ENCODE assay signal across 1 fruit fly cellular context in the genomic region with DNA sequence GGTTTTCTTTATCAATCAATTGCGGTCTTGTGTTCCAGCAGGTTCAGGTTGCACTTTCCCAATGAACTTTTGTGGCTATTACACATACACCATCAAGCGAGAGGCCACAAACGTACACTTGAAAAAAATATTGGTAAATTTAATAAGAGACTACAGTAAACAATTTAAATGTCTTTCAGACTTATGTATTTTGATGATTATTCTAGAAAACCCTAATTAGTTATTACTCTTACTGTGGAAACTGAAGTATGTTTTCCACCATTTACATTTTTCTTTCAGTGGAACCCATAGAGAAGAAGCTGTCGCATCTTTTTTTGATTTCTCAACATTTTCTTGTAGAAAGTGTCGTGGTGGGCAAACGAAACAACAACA.
TF ChIP-seq lines count a peak whose summit lies in the region.

No protein-coding gene starts in this region.

TF ChIP-seq in whole organism, embryonic, 481 proteins besides CTCF, POLR2A, EP300 and RAD21 (continued from another document and continues in another):
- no peak for TF ChIP-seq mirr (GFP tag; optimal IDR thresholded peaks at IDR 0.05; lab: Kevin White, UChicago)
- TF ChIP-seq lbe (GFP tag; optimal IDR thresholded peaks at IDR 0.05; lab: Kevin White, UChicago): peak; percentile 35
- no peak for TF ChIP-seq hbn (GFP tag; IDR thresholded peaks at IDR 0.05; lab: Robert Waterston, UW; ENCODE audit: partially characterized antibody)
- peak; percentile 84 for TF ChIP-seq her (GFP tag; optimal IDR thresholded peaks at IDR 0.05; lab: Kevin White, UChicago)
- TF ChIP-seq CG3407 (GFP tag; optimal IDR thresholded peaks at IDR 0.05; lab: Kevin White, UChicago): peak; percentile 89
- TF ChIP-seq dmrt99B (tag; optimal IDR thresholded peaks at IDR 0.05; lab: Kevin White, UChicago): peak; percentile 98
- TF ChIP-seq CG12071 (GFP tag; optimal IDR thresholded peaks at IDR 0.05; lab: Kevin White, UChicago): peak; percentile 87
- TF ChIP-seq zen2 (GFP tag; IDR thresholded peaks at IDR 0.05; lab: Robert Waterston, UW; ENCODE audit: partially characterized antibody): no peak
- peak; percentile 88 for TF ChIP-seq Mad (GFP tag; optimal IDR thresholded peaks at IDR 0.05; lab: Kevin White, UChicago)
- peak; percentile 84; the same call in 1 of the 3 replicates for TF ChIP-seq Mrtf (GFP tag; IDR thresholded peaks at IDR 0.05; lab: Robert Waterston, UW)
- TF ChIP-seq Deaf1 (tag; optimal IDR thresholded peaks at IDR 0.05; lab: Kevin White, UChicago): no peak
- peak; percentile 31; the same call in 1 of the 2 replicates for TF ChIP-seq Doc2 (GFP tag; IDR thresholded peaks at IDR 0.05; lab: Robert Waterston, UW)
- peak in 1 of 2 experiments; percentile 68 for TF ChIP-seq Hr78 (GFP tag; optimal IDR thresholded peaks at IDR 0.05; lab: Kevin White, UChicago)
- TF ChIP-seq CG17186 (GFP tag; optimal IDR thresholded peaks at IDR 0.05; lab: Kevin White, UChicago): peak; percentile 73
- TF ChIP-seq danr (GFP tag; IDR thresholded peaks at IDR 0.05; lab: Robert Waterston, UW): peak; percentile 82
- TF ChIP-seq lmd (GFP tag; IDR thresholded peaks at IDR 0.05; lab: Robert Waterston, UW): peak; percentile 87
- peak; percentile 78 for TF ChIP-seq Dbx (GFP tag; IDR thresholded peaks at IDR 0.05; lab: Robert Waterston, UW)
- peak; percentile 91 for TF ChIP-seq Six4 (GFP tag; optimal IDR thresholded peaks at IDR 0.05; lab: Kevin White, UChicago)
- TF ChIP-seq CG2129 (GFP tag; IDR thresholded peaks at IDR 0.05; lab: Robert Waterston, UW; ENCODE audit: partially characterized antibody): no peak
- TF ChIP-seq Optix (GFP tag; IDR thresholded peaks at IDR 0.05; lab: Robert Waterston, UW): peak; percentile 47; the same call in 2 of the 3 replicates
- peak; percentile 93 for TF ChIP-seq H2.0 (GFP tag; IDR thresholded peaks at IDR 0.05; lab: Robert Waterston, UW)
- TF ChIP-seq sna (GFP tag; IDR thresholded peaks at IDR 0.05; lab: Robert Waterston, UW; ENCODE audit: partially characterized antibody): no peak
- peak; percentile 84 for TF ChIP-seq caup (GFP tag; optimal IDR thresholded peaks at IDR 0.05; lab: Kevin White, UChicago; ENCODE audit: severe bottlenecking)
- peak; percentile 42; the same call in 1 of the 2 replicates for TF ChIP-seq crol (GFP tag; IDR thresholded peaks at IDR 0.05; lab: Robert Waterston, UW)
- TF ChIP-seq CG12744 (GFP tag; optimal IDR thresholded peaks at IDR 0.05; lab: Kevin White, UChicago): peak; percentile 89
- peak; percentile 91 for TF ChIP-seq CG4820 (GFP tag; optimal IDR thresholded peaks at IDR 0.05; lab: Kevin White, UChicago)
- peak; percentile 79 for TF ChIP-seq fu2 (GFP tag; optimal IDR thresholded peaks at IDR 0.05; lab: Kevin White, UChicago)
- TF ChIP-seq CG2875 (GFP tag; optimal IDR thresholded peaks at IDR 0.05; lab: Kevin White, UChicago): peak; percentile 93
- peak; percentile 23 for TF ChIP-seq cg (GFP tag; optimal IDR thresholded peaks at IDR 0.05; lab: Kevin White, UChicago)
- peak; percentile 95 for TF ChIP-seq CG4424 (GFP tag; optimal IDR thresholded peaks at IDR 0.05; lab: Kevin White, UChicago)
- TF ChIP-seq MBD-R2 (GFP tag; IDR thresholded peaks at IDR 0.05; lab: Robert Waterston, UW): peak; percentile 62; the same call in 1 of the 2 replicates
- peak; percentile 63; the same call in 1 of the 2 replicates for TF ChIP-seq Taf1 (GFP tag; IDR thresholded peaks at IDR 0.05; lab: Robert Waterston, UW)
- peak; percentile 79 for TF ChIP-seq CG17802 (tag; optimal IDR thresholded peaks at IDR 0.05; lab: Kevin White, UChicago)
- TF ChIP-seq C15 (GFP tag; IDR thresholded peaks at IDR 0.05; lab: Robert Waterston, UW): peak; percentile 83; the same call in 2 of the 3 replicates
- TF ChIP-seq CG11456 (GFP tag; IDR thresholded peaks at IDR 0.05; lab: Robert Waterston, UW): peak; percentile 88; the same call in 2 of the 3 replicates
- peak; percentile 89 for TF ChIP-seq CG17385 (GFP tag; optimal IDR thresholded peaks at IDR 0.05; lab: Kevin White, UChicago)
- TF ChIP-seq gfzf (GFP tag; optimal IDR thresholded peaks at IDR 0.05; lab: Kevin White, UChicago): peak; percentile 3
- TF ChIP-seq Ada2b (GFP tag; IDR thresholded peaks at IDR 0.05; lab: Robert Waterston, UW): peak; percentile 92
- peak; percentile 90 for TF ChIP-seq cato (GFP tag; optimal IDR thresholded peaks at IDR 0.05; lab: Kevin White, UChicago; ENCODE audit: borderline replicate concordance)
- TF ChIP-seq CG8290 (GFP tag; optimal IDR thresholded peaks at IDR 0.05; lab: Kevin White, UChicago): peak; percentile 77
- TF ChIP-seq CG8290 (tag; optimal IDR thresholded peaks at IDR 0.05; lab: Kevin White, UChicago): peak in 1 of 2 experiments; percentile 66
- TF ChIP-seq HLH54F (GFP tag; optimal IDR thresholded peaks at IDR 0.05; lab: Kevin White, UChicago): peak; percentile 82
- peak in 1 of 2 experiments; percentile 95 for TF ChIP-seq Eip74EF (GFP tag; optimal IDR thresholded peaks at IDR 0.05; lab: Kevin White, UChicago)
- TF ChIP-seq HmgZ (tag; optimal IDR thresholded peaks at IDR 0.05; lab: Kevin White, UChicago): peak; percentile 89
- TF ChIP-seq mld (GFP tag; IDR thresholded peaks at IDR 0.05; lab: Robert Waterston, UW; ENCODE audit: partially characterized antibody): no peak
- TF ChIP-seq Dfd (GFP tag; optimal IDR thresholded peaks at IDR 0.05; lab: Kevin White, UChicago): no peak
- TF ChIP-seq Neu2 (GFP tag; optimal IDR thresholded peaks at IDR 0.05; lab: Kevin White, UChicago; ENCODE audit: borderline replicate concordance): peak; percentile 4
- TF ChIP-seq CG12942 (GFP tag; optimal IDR thresholded peaks at IDR 0.05; lab: Kevin White, UChicago): peak; percentile 90
- peak; percentile 92 for TF ChIP-seq Hr3 (GFP tag; optimal IDR thresholded peaks at IDR 0.05; lab: Kevin White, UChicago)
- TF ChIP-seq oc (tag; optimal IDR thresholded peaks at IDR 0.05; lab: Kevin White, UChicago): peak; percentile 95
- TF ChIP-seq Hsf (GFP tag; optimal IDR thresholded peaks at IDR 0.05; lab: Kevin White, UChicago): peak; percentile 92
- TF ChIP-seq hb (GFP tag; IDR thresholded peaks at IDR 0.05; lab: Robert Waterston, UW; ENCODE audit: partially characterized antibody): no peak
- peak; percentile 74; the same call in 1 of the 2 replicates for TF ChIP-seq CG32767 (GFP tag; IDR thresholded peaks at IDR 0.05; lab: Robert Waterston, UW)
- TF ChIP-seq CG32772 (GFP tag; IDR thresholded peaks at IDR 0.05; lab: Robert Waterston, UW): peak; percentile 93
- no peak for TF ChIP-seq CG34224 (GFP tag; IDR thresholded peaks at IDR 0.05; lab: Robert Waterston, UW; ENCODE audit: partially characterized antibody)
- peak; percentile 87 for TF ChIP-seq btn (GFP tag; optimal IDR thresholded peaks at IDR 0.05; lab: Kevin White, UChicago)
- peak; percentile 93 for TF ChIP-seq CG6254 (GFP tag; optimal IDR thresholded peaks at IDR 0.05; lab: Kevin White, UChicago)
- TF ChIP-seq CG30431 (GFP tag; optimal IDR thresholded peaks at IDR 0.05; lab: Kevin White, UChicago): peak; percentile 80
- no peak for TF ChIP-seq insv (GFP tag; optimal IDR thresholded peaks at IDR 0.05; lab: Kevin White, UChicago)
- peak; percentile 96 for TF ChIP-seq fd96Cb (tag; optimal IDR thresholded peaks at IDR 0.05; lab: Kevin White, UChicago)
- peak; percentile 70 for TF ChIP-seq klu (GFP tag; IDR thresholded peaks at IDR 0.05; lab: Robert Waterston, UW)
- peak; percentile 78 for TF ChIP-seq CG11085 (GFP tag; IDR thresholded peaks at IDR 0.05; lab: Robert Waterston, UW)
- peak; percentile 88 for TF ChIP-seq kah (GFP tag; optimal IDR thresholded peaks at IDR 0.05; lab: Kevin White, UChicago)
- TF ChIP-seq CG7372 (GFP tag; IDR thresholded peaks at IDR 0.05; lab: Robert Waterston, UW): peak; percentile 87
- TF ChIP-seq CG6854 (GFP tag; optimal IDR thresholded peaks at IDR 0.05; lab: Kevin White, UChicago): peak; percentile 76
- peak; percentile 56 for TF ChIP-seq ERR (GFP tag; optimal IDR thresholded peaks at IDR 0.05; lab: Kevin White, UChicago)
- TF ChIP-seq nmo (GFP tag; optimal IDR thresholded peaks at IDR 0.05; lab: Kevin White, UChicago): peak; percentile 96
- peak; percentile 73 for TF ChIP-seq gt (GFP tag; IDR thresholded peaks at IDR 0.05; lab: Robert Waterston, UW)
- TF ChIP-seq cas (GFP tag; IDR thresholded peaks at IDR 0.05; lab: Robert Waterston, UW): 0 out of 2 replicates have a peak, but pooled peaks have one; percentile 35
- peak; percentile 85 for TF ChIP-seq Rx (GFP tag; IDR thresholded peaks at IDR 0.05; lab: Robert Waterston, UW)
- peak; percentile 73 for TF ChIP-seq Oaz (GFP tag; IDR thresholded peaks at IDR 0.05; lab: Robert Waterston, UW)
- peak; percentile 96 for TF ChIP-seq CG10979 (tag; optimal IDR thresholded peaks at IDR 0.05; lab: Kevin White, UChicago)
- TF ChIP-seq CoRest (tag; optimal IDR thresholded peaks at IDR 0.05; lab: Kevin White, UChicago): peak; percentile 95
- TF ChIP-seq Atf-2 (GFP tag; optimal IDR thresholded peaks at IDR 0.05; lab: Kevin White, UChicago): peak; percentile 93
- peak; percentile 89 for TF ChIP-seq CG12659 (GFP tag; optimal IDR thresholded peaks at IDR 0.05; lab: Kevin White, UChicago)
- TF ChIP-seq CG15601 (tag; optimal IDR thresholded peaks at IDR 0.05; lab: Kevin White, UChicago): peak; percentile 93
- peak; percentile 80 for TF ChIP-seq dati (GFP tag; IDR thresholded peaks at IDR 0.05; lab: Robert Waterston, UW)
- peak; percentile 54; the same call in 2 of the 3 replicates for TF ChIP-seq sr (GFP tag; IDR thresholded peaks at IDR 0.05; lab: Robert Waterston, UW)
- TF ChIP-seq Nf-YA (GFP tag; IDR thresholded peaks at IDR 0.05; lab: Robert Waterston, UW): peak; percentile 84
- TF ChIP-seq chm (GFP tag; IDR thresholded peaks at IDR 0.05; lab: Robert Waterston, UW): peak; percentile 87
- TF ChIP-seq CG10543 (GFP tag; optimal IDR thresholded peaks at IDR 0.05; lab: Kevin White, UChicago): no peak
- TF ChIP-seq CG6272 (GFP tag; IDR thresholded peaks at IDR 0.05; lab: Robert Waterston, UW): peak; percentile 78
- peak; percentile 90 for TF ChIP-seq CG14014 (GFP tag; IDR thresholded peaks at IDR 0.05; lab: Robert Waterston, UW)
- TF ChIP-seq BtbVII (GFP tag; optimal IDR thresholded peaks at IDR 0.05; lab: Kevin White, UChicago): peak; percentile 85
- TF ChIP-seq Adf1 (GFP tag; IDR thresholded peaks at IDR 0.05; lab: Robert Waterston, UW): no peak
- no peak for TF ChIP-seq ash1 (GFP tag; optimal IDR thresholded peaks at IDR 0.05; lab: Kevin White, UChicago)
- peak; percentile 83 for TF ChIP-seq CG8359 (GFP tag; optimal IDR thresholded peaks at IDR 0.05; lab: Kevin White, UChicago; ENCODE audit: borderline replicate concordance)
- no peak for TF ChIP-seq bigmax (GFP tag; optimal IDR thresholded peaks at IDR 0.05; lab: Kevin White, UChicago)
- no peak for TF ChIP-seq CG34376 (GFP tag; optimal IDR thresholded peaks at IDR 0.05; lab: Kevin White, UChicago)
- peak; percentile 92 for TF ChIP-seq sens-2 (GFP tag; IDR thresholded peaks at IDR 0.05; lab: Robert Waterston, UW)
- peak; percentile 95 for TF ChIP-seq CG13424 (tag; optimal IDR thresholded peaks at IDR 0.05; lab: Kevin White, UChicago)
- TF ChIP-seq seq (GFP tag; IDR thresholded peaks at IDR 0.05; lab: Robert Waterston, UW): peak; percentile 82
- peak; percentile 84 for TF ChIP-seq wdn (GFP tag; IDR thresholded peaks at IDR 0.05; lab: Robert Waterston, UW)
- no peak for TF ChIP-seq stwl (tag; optimal IDR thresholded peaks at IDR 0.05; lab: Kevin White, UChicago)
- TF ChIP-seq Hand (GFP tag; optimal IDR thresholded peaks at IDR 0.05; lab: Kevin White, UChicago): peak; percentile 71
- peak; percentile 91 for TF ChIP-seq CG10654 (GFP tag; optimal IDR thresholded peaks at IDR 0.05; lab: Kevin White, UChicago)
- peak; percentile 99 for TF ChIP-seq Sox102F (GFP tag; optimal IDR thresholded peaks at IDR 0.05; lab: Kevin White, UChicago)
- TF ChIP-seq CG3838 (GFP tag; optimal IDR thresholded peaks at IDR 0.05; lab: Kevin White, UChicago): peak; percentile 78
- TF ChIP-seq NFAT (GFP tag; IDR thresholded peaks at IDR 0.05; lab: Robert Waterston, UW): peak; percentile 78
- TF ChIP-seq Aef1 (GFP tag; IDR thresholded peaks at IDR 0.05; lab: Robert Waterston, UW): peak; percentile 83
- peak; percentile 11 for TF ChIP-seq slou (GFP tag; optimal IDR thresholded peaks at IDR 0.05; lab: Kevin White, UChicago)
- peak; percentile 91 for TF ChIP-seq croc (GFP tag; conservative IDR thresholded peaks at IDR 0.05; lab: Robert Waterston, UW)
- peak; percentile 96 for TF ChIP-seq Asciz (GFP tag; optimal IDR thresholded peaks at IDR 0.05; lab: Kevin White, UChicago)
- peak; percentile 90 for TF ChIP-seq CG5953 (GFP tag; IDR thresholded peaks at IDR 0.05; lab: Robert Waterston, UW)
- peak; percentile 89 for TF ChIP-seq Lhr (GFP tag; optimal IDR thresholded peaks at IDR 0.05; lab: Kevin White, UChicago)
- no peak for TF ChIP-seq nom (GFP tag; optimal IDR thresholded peaks at IDR 0.05; lab: Kevin White, UChicago)
- TF ChIP-seq Max (GFP tag; optimal IDR thresholded peaks at IDR 0.05; lab: Kevin White, UChicago): peak; percentile 86
- TF ChIP-seq Atf3 (GFP tag; optimal IDR thresholded peaks at IDR 0.05; lab: Kevin White, UChicago): peak; percentile 94
- TF ChIP-seq knrl (GFP tag; IDR thresholded peaks at IDR 0.05; lab: Robert Waterston, UW; ENCODE audit: partially characterized antibody): no peak
- peak; percentile 92 for TF ChIP-seq CG5245 (GFP tag; optimal IDR thresholded peaks at IDR 0.05; lab: Kevin White, UChicago)
- peak; percentile 58 for TF ChIP-seq CG17912 (GFP tag; optimal IDR thresholded peaks at IDR 0.05; lab: Kevin White, UChicago)
- TF ChIP-seq chif (GFP tag; optimal IDR thresholded peaks at IDR 0.05; lab: Kevin White, UChicago): peak; percentile 91 to 95
- TF ChIP-seq tx (GFP tag; optimal IDR thresholded peaks at IDR 0.05; lab: Kevin White, UChicago): peak; percentile 91
- peak; percentile 81 for TF ChIP-seq jigr1 (GFP tag; IDR thresholded peaks at IDR 0.05; lab: Robert Waterston, UW)
- TF ChIP-seq Spps (tag; optimal IDR thresholded peaks at IDR 0.05; lab: Kevin White, UChicago): peak; percentile 88
- peak; percentile 93 for TF ChIP-seq ase (GFP tag; IDR thresholded peaks at IDR 0.05; lab: Robert Waterston, UW)
- peak; percentile 85 for TF ChIP-seq NfI (GFP tag; optimal IDR thresholded peaks at IDR 0.05; lab: Kevin White, UChicago)
- peak; percentile 82 for TF ChIP-seq bcd (GFP tag; optimal IDR thresholded peaks at IDR 0.05; lab: Kevin White, UChicago)
- TF ChIP-seq shn (GFP tag; optimal IDR thresholded peaks at IDR 0.05; lab: Kevin White, UChicago): peak; percentile 83
- TF ChIP-seq CG10274 (GFP tag; optimal IDR thresholded peaks at IDR 0.05; lab: Kevin White, UChicago): peak; percentile 61
- TF ChIP-seq CG16813 (GFP tag; IDR thresholded peaks at IDR 0.05; lab: Robert Waterston, UW; ENCODE audit: partially characterized antibody): no peak
- TF ChIP-seq CG12299 (tag; optimal IDR thresholded peaks at IDR 0.05; lab: Kevin White, UChicago): peak; percentile 92
- TF ChIP-seq schlank (tag; optimal IDR thresholded peaks at IDR 0.05; lab: Kevin White, UChicago): peak; percentile 67
